Worm (Caenorhabditis elegans) whole organism, L3 larva: Measurements from ENCODE around the gene moa-1.

Experiments
- aly-2 ChIP-seq: fragments of 150-350 bp; optimal IDR thresholded peaks from 2 replicates; lab custom pipeline; 2014; ENCODE audit warnings: missing biosample characterization, missing genetic modification characterization
- ama-1 ChIP-seq: fragments of 150-350 bp; optimal IDR thresholded peaks from 2 replicates; lab custom pipeline; 2018
- ceh-82 ChIP-seq: fragments of 150-350 bp; optimal IDR thresholded peaks from 2 replicates; lab custom pipeline; 2014; ENCODE audit warnings: missing biosample characterization, missing genetic modification characterization
- egl-5 ChIP-seq: fragments of 150-350 bp; optimal IDR thresholded peaks from 2 replicates; lab custom pipeline; 2017; ENCODE audit warnings: missing biosample characterization, missing genetic modification reagents, missing genetic modification characterization, inconsistent platforms
- elt-1 ChIP-seq: fragments of 150-350 bp; optimal IDR thresholded peaks from 2 replicates; lab custom pipeline; 2014; ENCODE audit warnings: missing biosample characterization, missing genetic modification characterization
- elt-3 ChIP-seq, 3 experiments: fragments of 150-350 bp in 1 of 3; sonication (generic microtip) in 2 of 3; optimal IDR thresholded peaks; 2 replicates in 2 of 3; 4 replicates in 1 of 3; lab custom pipeline; 2014 to 2017; ENCODE audit warnings: missing biosample characterization in 3 of 3, missing genetic modification characterization in 3 of 3
- fos-1 ChIP-seq: fragments of 150-350 bp; optimal IDR thresholded peaks from 2 replicates; lab custom pipeline; 2014; ENCODE audit warnings: missing biosample characterization, missing genetic modification characterization
- lin-15B ChIP-seq: fragments of 150-350 bp; optimal IDR thresholded peaks from 2 replicates; lab custom pipeline; 2014; ENCODE audit warnings: missing biosample characterization, missing genetic modification characterization
- mml-1 ChIP-seq: fragments of 150-350 bp; sonication (generic microtip); optimal IDR thresholded peaks from 3 replicates; lab custom pipeline; 2014; ENCODE audit warnings: missing biosample characterization, missing genetic modification characterization
- tbx-2 ChIP-seq: sonication (generic microtip); optimal IDR thresholded peaks from 2 replicates; lab custom pipeline; 2016; ENCODE audit warnings: mild to moderate bottlenecking, missing genetic modification characterization, missing compliant biosample characterization
- zag-1 ChIP-seq: fragments of 150-350 bp; optimal IDR thresholded peaks from 2 replicates; lab custom pipeline; 2014; ENCODE audit warnings: missing biosample characterization, missing genetic modification characterization
- ztf-11 ChIP-seq: fragments of 150-350 bp; optimal IDR thresholded peaks from 2 replicates; lab custom pipeline; 2014; ENCODE audit warnings: missing biosample characterization, missing genetic modification characterization

ce11 chrIII:1922081-1922480, 47.6 kb downstream of the moa-1 start:
- TF ChIP-seq elt-1 (tag; lab: Kevin White, UChicago) (no peak), mml-1 (tag; lab: Kevin White, UChicago) (no peak), ama-1 (lab: Kevin White, UChicago) (no peak), lin-15B (no peak), elt-3 (tag; optimal IDR thresholded peaks at IDR 0.05; lab: Kevin White, UChicago) (no peak), egl-5 (tag; lab: Kevin White, UChicago) (no peak), zag-1 (tag; lab: Kevin White, UChicago) (no peak), fos-1 (tag; lab: Kevin White, UChicago) (no peak), ceh-82 (tag; lab: Kevin White, UChicago) (no peak), aly-2 (tag; lab: Kevin White, UChicago) (no peak), tbx-2 (tag; lab: Kevin White, UChicago) (no peak), ztf-11 (tag; lab: Kevin White, UChicago) (no peak)
